Fruit fly (Drosophila melanogaster) whole organism, embryonic: ENCODE measurements around the gene Pgant7.
A peak's percentile ranks its signal among the peaks of the same experiment; 100 is the strongest.

Experiments
- Awh ChIP-seq: fragments of 200-800 bp; sonication (Bioruptor generic); IDR thresholded peaks from 2 replicates; pipeline ENCODE4, ENCODE4 v1.3.6; 2022; ENCODE audit warnings: missing biosample characterization, missing genetic modification characterization
- B-H2 ChIP-seq: fragments of 200-800 bp; sonication (Bioruptor generic); optimal IDR thresholded peaks from 2 replicates; lab custom pipeline; 2018; ENCODE audit warnings: missing biosample characterization, mild to moderate bottlenecking, missing genetic modification characterization
- Bdp1 ChIP-seq: fragments of 200-800 bp; sonication (Bioruptor generic); optimal IDR thresholded peaks from 3 replicates; lab custom pipeline; 2016; ENCODE audit warnings: missing biosample characterization, missing genetic modification characterization
- CG1024 ChIP-seq: fragments of 200-800 bp; sonication (Bioruptor generic); IDR thresholded peaks from 2 replicates; pipeline ENCODE4 v1.3.6; 2022; ENCODE audit warnings: missing biosample characterization, missing genetic modification characterization
- CG10366 ChIP-seq: fragments of 200-800 bp; sonication (Bioruptor generic); IDR thresholded peaks from 2 replicates; pipeline ENCODE4 v1.3.6; 2022; ENCODE audit warnings: missing biosample characterization, missing genetic modification characterization
- CG12071 ChIP-seq: fragments of 200-800 bp; sonication (Bioruptor generic); optimal IDR thresholded peaks from 3 replicates; lab custom pipeline; 2018; ENCODE audit warnings: missing biosample characterization, mild to moderate bottlenecking, missing genetic modification characterization
- CG12391 ChIP-seq: fragments of 200-800 bp; sonication (Bioruptor generic); optimal IDR thresholded peaks from 3 replicates; lab custom pipeline; 2018; ENCODE audit warnings: missing biosample characterization, mild to moderate bottlenecking, missing genetic modification characterization, moderate library complexity
- CG14441 ChIP-seq: fragments of 200-800 bp; sonication (Bioruptor generic); IDR thresholded peaks from 2 replicates; pipeline ENCODE4 v1.3.6; 2022; ENCODE audit warnings: missing biosample characterization, missing genetic modification characterization
- CG14710 ChIP-seq: fragments of 200-800 bp; sonication (Bioruptor generic); optimal IDR thresholded peaks from 3 replicates; lab custom pipeline; 2019; ENCODE audit warnings: missing biosample characterization, mild to moderate bottlenecking, missing genetic modification characterization, moderate library complexity
- CG15479 ChIP-seq: fragments of 200-800 bp; sonication (Bioruptor generic); optimal IDR thresholded peaks from 3 replicates; lab custom pipeline; 2019; ENCODE audit warnings: missing biosample characterization, mild to moderate bottlenecking, missing genetic modification characterization, moderate library complexity
- CG17359 ChIP-seq: fragments of 200-800 bp; sonication (Bioruptor generic); optimal IDR thresholded peaks from 3 replicates; lab custom pipeline; 2018; ENCODE audit warnings: missing biosample characterization, mild to moderate bottlenecking, missing genetic modification characterization, moderate library complexity
- CG17568 ChIP-seq: fragments of 200-800 bp; sonication (Bioruptor generic); optimal IDR thresholded peaks from 2 replicates; lab custom pipeline; 2018; ENCODE audit warnings: missing biosample characterization, mild to moderate bottlenecking, missing genetic modification characterization, moderate library complexity
- CG18262 ChIP-seq: fragments of 200-800 bp; optimal IDR thresholded peaks from 3 replicates; lab custom pipeline; 2019; ENCODE audit warnings: missing biosample characterization, mild to moderate bottlenecking, missing genetic modification characterization, moderate library complexity
- CG2116 ChIP-seq: fragments of 200-800 bp; sonication (Bioruptor generic); optimal IDR thresholded peaks from 3 replicates; lab custom pipeline; 2018; ENCODE audit warnings: missing biosample characterization, mild to moderate bottlenecking, missing genetic modification characterization
- CG3281 ChIP-seq: fragments of 200-800 bp; sonication (Bioruptor generic); optimal IDR thresholded peaks from 3 replicates; lab custom pipeline; 2017; ENCODE audit warnings: missing biosample characterization, mild to moderate bottlenecking, missing genetic modification characterization
- CG3726 ChIP-seq: fragments of 200-800 bp; sonication (Bioruptor generic); IDR thresholded peaks from 3 replicates; pipeline ENCODE4, ENCODE4 v1.3.6; 2022; ENCODE audit warnings: missing biosample characterization, missing genetic modification characterization
- CG4730 ChIP-seq: fragments of 200-800 bp; sonication (Bioruptor generic); IDR thresholded peaks from 2 replicates; pipeline ENCODE4 v1.3.6; 2022; ENCODE audit warnings: missing biosample characterization, missing genetic modification characterization
- CG6854 ChIP-seq: fragments of 200-800 bp; sonication (Bioruptor generic); optimal IDR thresholded peaks from 3 replicates; lab custom pipeline; 2017; ENCODE audit warnings: missing biosample characterization, mild to moderate bottlenecking, missing genetic modification characterization
- CG8290 ChIP-seq, 3 experiments: fragments of 200-800 bp; sonication (Bioruptor generic); optimal IDR thresholded peaks; 2 replicates each; lab custom pipeline; 2016 to 2019; ENCODE audit warnings: missing biosample characterization in 3 of 3, missing genetic modification characterization in 3 of 3, mild to moderate bottlenecking in 2 of 3, moderate library complexity in 1 of 3
- CoRest ChIP-seq: fragments of 200-800 bp; sonication (Bioruptor generic); optimal IDR thresholded peaks from 3 replicates; lab custom pipeline; 2018; ENCODE audit warnings: missing biosample characterization, mild to moderate bottlenecking, missing genetic modification characterization, moderate library complexity
- Dbx ChIP-seq: fragments of 200-800 bp; sonication (Bioruptor generic); IDR thresholded peaks from 3 replicates; pipeline ENCODE4 v1.3.6; 2022; ENCODE audit warnings: missing biosample characterization, missing genetic modification characterization
- Fer3 ChIP-seq: fragments of 200-800 bp; sonication (Bioruptor generic); optimal IDR thresholded peaks from 2 replicates; lab custom pipeline; 2018; ENCODE audit warnings: missing biosample characterization, mild to moderate bottlenecking, missing genetic modification characterization, moderate library complexity
- Hr51 ChIP-seq, 2 experiments: fragments of 200-800 bp; sonication (Bioruptor generic); optimal IDR thresholded peaks; 2 replicates in 1 of 2; 3 replicates in 1 of 2; lab custom pipeline; 2016 to 2018; ENCODE audit warnings: missing biosample characterization in 2 of 2, missing genetic modification characterization in 2 of 2, mild to moderate bottlenecking in 1 of 2, moderate library complexity in 1 of 2
- Hsf ChIP-seq: fragments of 200-800 bp; sonication (Bioruptor generic); optimal IDR thresholded peaks from 3 replicates; lab custom pipeline; 2016; ENCODE audit warnings: missing biosample characterization, missing genetic modification characterization
- MTF-1 ChIP-seq: fragments of 200-800 bp; sonication (Bioruptor generic); optimal IDR thresholded peaks from 2 replicates; lab custom pipeline; 2018; ENCODE audit warnings: missing biosample characterization, mild to moderate bottlenecking, missing genetic modification characterization, borderline replicate concordance
- Mrtf ChIP-seq: fragments of 200-800 bp; sonication (Bioruptor generic); IDR thresholded peaks from 3 replicates; pipeline ENCODE4 v1.3.6; 2022; ENCODE audit warnings: missing biosample characterization, missing genetic modification characterization
- NC2β ChIP-seq: fragments of 200-800 bp; sonication (Bioruptor generic); optimal IDR thresholded peaks from 2 replicates; lab custom pipeline; 2016; ENCODE audit warnings: missing biosample characterization, missing genetic modification characterization
- Nf-YB ChIP-seq: fragments of 200-800 bp; sonication (Bioruptor generic); optimal IDR thresholded peaks from 3 replicates; lab custom pipeline; 2019; ENCODE audit warnings: missing biosample characterization, mild to moderate bottlenecking, missing genetic modification characterization, moderate library complexity
- Oaz ChIP-seq: fragments of 200-800 bp; sonication (Bioruptor generic); IDR thresholded peaks from 2 replicates; pipeline ENCODE4 v1.3.6; 2022; ENCODE audit warnings: missing biosample characterization, missing genetic modification characterization
- Sin3A ChIP-seq: fragments of >200 bp; optimal IDR thresholded peaks from 2 replicates; lab custom pipeline; 2018
- Six4 ChIP-seq: fragments of 200-800 bp; sonication (Bioruptor generic); optimal IDR thresholded peaks from 2 replicates; lab custom pipeline; 2016; ENCODE audit warnings: missing biosample characterization, missing genetic modification characterization
- Ssrp ChIP-seq: fragments of 200-800 bp; sonication (Bioruptor generic); optimal IDR thresholded peaks from 2 replicates; lab custom pipeline; 2018; ENCODE audit warnings: missing biosample characterization, mild to moderate bottlenecking, missing genetic modification characterization, moderate library complexity
- ara ChIP-seq: fragments of 200-800 bp; sonication (Bioruptor generic); IDR thresholded peaks from 2 replicates; pipeline ENCODE4 v1.3.6; 2022; ENCODE audit warnings: missing biosample characterization, missing genetic modification characterization
- bcd ChIP-seq: fragments of 200-800 bp; sonication (Bioruptor generic); optimal IDR thresholded peaks from 2 replicates; lab custom pipeline; 2017; ENCODE audit warnings: missing biosample characterization, mild to moderate bottlenecking, missing genetic modification characterization
- chif ChIP-seq, 2 experiments: fragments of 200-800 bp; sonication (Bioruptor generic); optimal IDR thresholded peaks; 3 replicates each; lab custom pipeline; 2016; ENCODE audit warnings: missing biosample characterization in 2 of 2, missing genetic modification characterization in 2 of 2
- chinmo ChIP-seq: fragments of 200-800 bp; sonication (Bioruptor generic); IDR thresholded peaks from 4 replicates; pipeline ENCODE4 v1.3.6; 2022; ENCODE audit warnings: missing biosample characterization, missing genetic modification characterization; ENCODE audit not compliant: partially characterized antibody
- chm ChIP-seq: fragments of 200-800 bp; sonication (Bioruptor generic); IDR thresholded peaks from 2 replicates; pipeline ENCODE4 v1.3.6; 2022; ENCODE audit warnings: missing biosample characterization, missing genetic modification characterization
- ci ChIP-seq: fragments of 200-800 bp; sonication (Bioruptor generic); IDR thresholded peaks from 3 replicates; pipeline ENCODE4 v1.3.6; 2022; ENCODE audit warnings: missing biosample characterization, missing genetic modification characterization
- eyg ChIP-seq: fragments of 200-800 bp; sonication (Bioruptor generic); optimal IDR thresholded peaks from 3 replicates; lab custom pipeline; 2016; ENCODE audit warnings: missing biosample characterization, missing genetic modification characterization
- gce ChIP-seq: fragments of 200-800 bp; sonication (Bioruptor generic); IDR thresholded peaks from 3 replicates; pipeline ENCODE4 v1.3.6; 2022; ENCODE audit warnings: missing biosample characterization, missing genetic modification characterization
- gfzf ChIP-seq: fragments of 200-800 bp; sonication (Bioruptor generic); optimal IDR thresholded peaks from 2 replicates; lab custom pipeline; 2016; ENCODE audit warnings: missing biosample characterization, mild to moderate bottlenecking, missing genetic modification characterization, moderate library complexity
- ind ChIP-seq: fragments of 200-800 bp; sonication (Bioruptor generic); optimal IDR thresholded peaks from 3 replicates; lab custom pipeline; 2016; ENCODE audit warnings: missing biosample characterization, missing genetic modification characterization
- ken ChIP-seq: fragments of 200-800 bp; sonication (Bioruptor generic); IDR thresholded peaks from 3 replicates; pipeline ENCODE4 v1.3.6; 2022; ENCODE audit warnings: missing biosample characterization, missing genetic modification characterization
- nmo ChIP-seq: fragments of 200-800 bp; sonication (Bioruptor generic); optimal IDR thresholded peaks from 2 replicates; lab custom pipeline; 2018; ENCODE audit warnings: missing biosample characterization, mild to moderate bottlenecking, missing genetic modification characterization, moderate library complexity
- pfk ChIP-seq: fragments of 200-800 bp; sonication (Bioruptor generic); optimal IDR thresholded peaks from 2 replicates; lab custom pipeline; 2018; ENCODE audit warnings: missing biosample characterization, mild to moderate bottlenecking, missing genetic modification characterization, moderate library complexity
- pita ChIP-seq: fragments of 200-800 bp; sonication (Bioruptor generic); optimal IDR thresholded peaks from 2 replicates; lab custom pipeline; 2017; ENCODE audit warnings: missing biosample characterization, mild to moderate bottlenecking, missing genetic modification characterization
- row ChIP-seq: fragments of 200-800 bp; sonication (Bioruptor generic); IDR thresholded peaks from 3 replicates; pipeline ENCODE4 v1.3.6; 2022; ENCODE audit warnings: missing biosample characterization, missing genetic modification characterization
- vvl ChIP-seq: fragments of 200-800 bp; sonication (Bioruptor generic); IDR thresholded peaks from 2 replicates; pipeline ENCODE4 v1.3.6; 2022; ENCODE audit warnings: missing biosample characterization, missing genetic modification characterization
- zfh1 ChIP-seq: fragments of 200-800 bp; sonication (Bioruptor generic); IDR thresholded peaks from 3 replicates; pipeline ENCODE4 v1.3.6; 2022; ENCODE audit warnings: missing biosample characterization, missing genetic modification characterization

Pgant7 gene

dm6 chrX:18517415-18517814 lies 17.6 kb upstream of the Pgant7 start (continued):
- TF ChIP-seq chm (GFP tag; lab: Robert Waterston, UW), result peak; percentile 62; the same call in 1 of the 2 replicates
- TF ChIP-seq CG3726 (GFP tag; lab: Robert Waterston, UW), result 0 out of 3 replicates have a peak, but pooled peaks have one; percentile 38
- TF ChIP-seq row (GFP tag; lab: Robert Waterston, UW), result peak; percentile 31; the same call in 1 of the 3 replicates
- TF ChIP-seq CG3281 (GFP tag; lab: Kevin White, UChicago), result no peak
- TF ChIP-seq NC2β, result peak; percentile 46
- TF ChIP-seq CoRest (tag; lab: Kevin White, UChicago), result peak; percentile 53
- TF ChIP-seq CG12071, result no peak
- TF ChIP-seq ind (GFP tag; lab: Kevin White, UChicago), result no peak
- TF ChIP-seq ken, result peak; percentile 66; the same call in 2 of the 3 replicates
- no peak for TF ChIP-seq Six4 (GFP tag; lab: Kevin White, UChicago)
- peak; percentile 58 for TF ChIP-seq Hsf (GFP tag; lab: Kevin White, UChicago)
- TF ChIP-seq vvl, result peak; percentile 40; the same call in 1 of the 2 replicates
- no peak for TF ChIP-seq CG6854 (GFP tag; lab: Kevin White, UChicago)
- TF ChIP-seq CG12391 (tag; lab: Kevin White, UChicago), result peak; percentile 10
- peak; percentile 16 for TF ChIP-seq pita (GFP tag; lab: Kevin White, UChicago)
- TF ChIP-seq ci (GFP tag; lab: Robert Waterston, UW), result peak; percentile 77
- no peak for TF ChIP-seq CG15479 (GFP tag; lab: Kevin White, UChicago)
- TF ChIP-seq CG10366 (GFP tag; lab: Robert Waterston, UW), result no peak; the same call in 1 of the 2 replicates
- TF ChIP-seq gfzf (GFP tag; lab: Kevin White, UChicago), result peak; percentile 5
- no peak for TF ChIP-seq eyg (GFP tag; lab: Kevin White, UChicago)
- peak; percentile 25 for TF ChIP-seq CG18262 (tag; lab: Kevin White, UChicago)
- peak; percentile 72 for TF ChIP-seq zfh1 (GFP tag; lab: Robert Waterston, UW)
- TF ChIP-seq gce (GFP tag; lab: Robert Waterston, UW), result 0 out of 3 replicates have a peak, but pooled peaks have one; percentile 49
- TF ChIP-seq Bdp1 (GFP tag; lab: Kevin White, UChicago), result peak; percentile 12
- TF ChIP-seq CG1024, result 0 out of 2 replicates have a peak, but pooled peaks have one; percentile 14
- no peak for TF ChIP-seq B-H2 (GFP tag; lab: Kevin White, UChicago)
- 0 out of 2 replicates have a peak, but pooled peaks have one; percentile 7 for TF ChIP-seq CG4730
- TF ChIP-seq Nf-YB (GFP tag; lab: Kevin White, UChicago), result peak; percentile 5
- 0 out of 2 replicates have a peak, but pooled peaks have one; percentile 41 for TF ChIP-seq CG14441 (GFP tag; lab: Robert Waterston, UW)
- 0 out of 4 replicates have a peak, but pooled peaks have one; percentile 35 for TF ChIP-seq chinmo (GFP tag; lab: Robert Waterston, UW)
- peak; percentile 85 for TF ChIP-seq pfk (GFP tag; lab: Kevin White, UChicago)
- TF ChIP-seq Fer3 (tag; lab: Kevin White, UChicago), result peak; percentile 1
- peak in 1 of 2 experiments; percentile 53 for TF ChIP-seq Hr51 (GFP tag; optimal IDR thresholded peaks at IDR 0.05; lab: Kevin White, UChicago)
- peak; percentile 57; the same call in 1 of the 3 replicates for TF ChIP-seq Mrtf
- TF ChIP-seq nmo (GFP tag; lab: Kevin White, UChicago), result peak; percentile 47
- TF ChIP-seq CG8290 (GFP tag; optimal IDR thresholded peaks at IDR 0.05; lab: Kevin White, UChicago), result peak; percentile 53
- peak; percentile 19 to 78 for TF ChIP-seq CG8290 (tag; optimal IDR thresholded peaks at IDR 0.05; lab: Kevin White, UChicago)
- peak; percentile 27 for TF ChIP-seq Ssrp
- peak; percentile 46 for TF ChIP-seq CG17568 (GFP tag; lab: Kevin White, UChicago)
- peak; percentile 92 for TF ChIP-seq CG17359
- peak; percentile 62; the same call in 1 of the 2 replicates for TF ChIP-seq Awh (GFP tag; lab: Robert Waterston, UW)
- TF ChIP-seq CG2116 (GFP tag; lab: Kevin White, UChicago), result peak; percentile 11
- TF ChIP-seq bcd (GFP tag; lab: Kevin White, UChicago), result peak; percentile 12
- TF ChIP-seq Sin3A (lab: Kevin White, UChicago), result no peak
- TF ChIP-seq Dbx (GFP tag; lab: Robert Waterston, UW), result 0 out of 3 replicates have a peak, but pooled peaks have one; percentile 18
- TF ChIP-seq MTF-1 (GFP tag; lab: Kevin White, UChicago), result peak; percentile 42
- peak in 1 of 2 experiments; percentile 59 for TF ChIP-seq chif (GFP tag; optimal IDR thresholded peaks at IDR 0.05; lab: Kevin White, UChicago)
- peak; percentile 6 for TF ChIP-seq CG14710 (tag; lab: Kevin White, UChicago)
- no peak for TF ChIP-seq Oaz (GFP tag; lab: Robert Waterston, UW)
- peak; percentile 30; the same call in 1 of the 2 replicates for TF ChIP-seq ara
